Worm (Caenorhabditis elegans) whole organism, early embryonic: Measurements from ENCODE around the gene cup-15.

Experiments
- B0310.2 ChIP-seq: sonication (generic microtip); optimal IDR thresholded peaks from 2 replicates; lab custom pipeline; 2016; ENCODE audit warnings: mild to moderate bottlenecking, missing genetic modification characterization, missing compliant biosample characterization
- F13C5.2 ChIP-seq: sonication (generic microtip); optimal IDR thresholded peaks from 2 replicates; lab custom pipeline; 2017; ENCODE audit warnings: mild to moderate bottlenecking, missing genetic modification characterization, inconsistent platforms, missing compliant biosample characterization
- aly-1 ChIP-seq: sonication (generic microtip); optimal IDR thresholded peaks from 2 replicates; lab custom pipeline; 2016; ENCODE audit warnings: missing genetic modification characterization, missing compliant biosample characterization
- ama-1 ChIP-seq: fragments of 150-350 bp; optimal IDR thresholded peaks from 2 replicates; lab custom pipeline; 2014
- ceh-13 ChIP-seq: fragments of 200-800 bp; sonication (Bioruptor generic); optimal IDR thresholded peaks from 2 replicates; lab custom pipeline; 2018; ENCODE audit warnings: mild to moderate bottlenecking, missing genetic modification characterization, missing compliant biosample characterization
- ceh-36 ChIP-seq: sonication (generic microtip); optimal IDR thresholded peaks from 2 replicates; lab custom pipeline; 2016; ENCODE audit warnings: missing genetic modification characterization, inconsistent platforms, missing compliant biosample characterization
- ets-7 ChIP-seq: sonication (generic microtip); optimal IDR thresholded peaks from 2 replicates; lab custom pipeline; 2016; ENCODE audit warnings: missing genotype, missing genetic modification characterization, missing compliant biosample characterization
- flt-1 ChIP-seq: fragments of 200-800 bp; sonication (Bioruptor generic); IDR thresholded peaks from 2 replicates; pipeline ENCODE4 v1.3.6; 2022; ENCODE audit warnings: missing genetic modification characterization, missing compliant biosample characterization
- hmbx-1 ChIP-seq: sonication (generic microtip); optimal IDR thresholded peaks from 2 replicates; lab custom pipeline; 2016; ENCODE audit warnings: mild to moderate bottlenecking, missing genetic modification characterization, missing compliant biosample characterization
- hmg-4 ChIP-seq: fragments of 200-800 bp; sonication (Bioruptor generic); optimal IDR thresholded peaks from 2 replicates; lab custom pipeline; 2018; ENCODE audit warnings: mild to moderate bottlenecking, missing genetic modification characterization, missing compliant biosample characterization
- hnd-1 ChIP-seq: sonication (generic microtip); optimal IDR thresholded peaks from 2 replicates; lab custom pipeline; 2016; ENCODE audit warnings: missing genetic modification characterization, missing compliant biosample characterization
- pes-1 ChIP-seq: fragments of 200-800 bp; sonication (Bioruptor generic); IDR thresholded peaks from 2 replicates; pipeline ENCODE4 v1.3.6; 2022; ENCODE audit warnings: missing genetic modification reagents, missing genetic modification characterization, missing compliant biosample characterization
- scrt-1 ChIP-seq: fragments of 200-800 bp; sonication (Bioruptor generic); IDR thresholded peaks from 2 replicates; pipeline ENCODE4 v1.3.6; 2022; ENCODE audit warnings: missing genetic modification characterization, missing compliant biosample characterization
- sea-1 ChIP-seq: fragments of 200-800 bp; sonication (Bioruptor generic); conservative IDR thresholded peaks from 2 replicates; pipeline ENCODE4 v1.3.6; 2022; ENCODE audit warnings: missing genetic modification characterization, missing compliant biosample characterization
- tbx-11 ChIP-seq: fragments of 200-800 bp; sonication (Bioruptor generic); IDR thresholded peaks from 2 replicates; pipeline ENCODE4 v1.3.6; 2022; ENCODE audit warnings: missing genetic modification characterization, missing compliant biosample characterization
- tbx-37 ChIP-seq: fragments of 200-800 bp; sonication (Bioruptor generic); conservative IDR thresholded peaks from 2 replicates; pipeline ENCODE4 v1.3.6; 2022; ENCODE audit warnings: missing genetic modification reagents, missing genetic modification characterization, missing compliant biosample characterization
- tra-4 ChIP-seq: sonication (generic microtip); optimal IDR thresholded peaks from 2 replicates; lab custom pipeline; 2017; ENCODE audit warnings: missing genetic modification characterization, missing compliant biosample characterization

cup-15 gene

ce11 chrII:9311702-9312101 is 41.1 kb upstream of the cup-15 start:
- TF ChIP-seq scrt-1 (GFP tag; lab: Robert Waterston, UW) = no peak
- TF ChIP-seq hmg-4 (GFP tag; lab: Kevin White, UChicago) = no peak
- TF ChIP-seq tra-4 = no peak
- no peak for TF ChIP-seq ceh-36 (tag; lab: Kevin White, UChicago)
- no peak for TF ChIP-seq pes-1 (GFP tag; lab: Robert Waterston, UW)
- no peak for TF ChIP-seq ama-1 (lab: Kevin White, UChicago)
- TF ChIP-seq F13C5.2 (tag; lab: Kevin White, UChicago) = no peak
- no peak for TF ChIP-seq tbx-11 (GFP tag; lab: Robert Waterston, UW)
- no peak for TF ChIP-seq hmbx-1 (tag; lab: Kevin White, UChicago)
- TF ChIP-seq tbx-37 = no peak
- no peak for TF ChIP-seq sea-1 (GFP tag; lab: Robert Waterston, UW)
- no peak for TF ChIP-seq flt-1
- no peak for TF ChIP-seq aly-1 (tag; lab: Kevin White, UChicago)
- no peak for TF ChIP-seq B0310.2 (tag; lab: Kevin White, UChicago)
- no peak for TF ChIP-seq ets-7 (tag; lab: Kevin White, UChicago)

- TF ChIP-seq sea-1 (GFP tag; lab: Robert Waterston, UW) = no peak
- TF ChIP-seq ets-7 (tag; lab: Kevin White, UChicago) = no peak
- no peak for TF ChIP-seq flt-1
- no peak for TF ChIP-seq pes-1 (GFP tag; lab: Robert Waterston, UW)
- no peak for TF ChIP-seq ceh-13 (GFP tag; lab: Kevin White, UChicago)
- no peak for TF ChIP-seq hmg-4 (GFP tag; lab: Kevin White, UChicago)
- TF ChIP-seq tbx-37 = no peak
- no peak for TF ChIP-seq scrt-1 (GFP tag; lab: Robert Waterston, UW)
These were observed 39.5 kb upstream of the cup-15 start for ce11 chrII:9313335-9313734.

ce11 chrII:9314733-9315132 is 38.1 kb upstream of the cup-15 start:
- TF ChIP-seq aly-1 (tag; lab: Kevin White, UChicago) = no peak
- no peak for TF ChIP-seq ama-1 (lab: Kevin White, UChicago)

- no peak for TF ChIP-seq tra-4
- no peak for TF ChIP-seq hnd-1 (tag; lab: Kevin White, UChicago)
- TF ChIP-seq scrt-1 (GFP tag; lab: Robert Waterston, UW) = no peak
- no peak for TF ChIP-seq pes-1 (GFP tag; lab: Robert Waterston, UW)
- no peak for TF ChIP-seq hmg-4 (GFP tag; lab: Kevin White, UChicago)
- no peak for TF ChIP-seq tbx-37
- no peak for TF ChIP-seq ets-7 (tag; lab: Kevin White, UChicago)
- TF ChIP-seq F13C5.2 (tag; lab: Kevin White, UChicago) = no peak
- TF ChIP-seq aly-1 (tag; lab: Kevin White, UChicago) = no peak
- no peak for TF ChIP-seq ama-1 (lab: Kevin White, UChicago)
- TF ChIP-seq sea-1 (GFP tag; lab: Robert Waterston, UW) = no peak
- no peak for TF ChIP-seq hmbx-1 (tag; lab: Kevin White, UChicago)
- no peak for TF ChIP-seq B0310.2 (tag; lab: Kevin White, UChicago)
- no peak for TF ChIP-seq ceh-13 (GFP tag; lab: Kevin White, UChicago)
- no peak for TF ChIP-seq ceh-36 (tag; lab: Kevin White, UChicago)
- no peak for TF ChIP-seq tbx-11 (GFP tag; lab: Robert Waterston, UW)
These were observed 37.1 kb upstream of the cup-15 start for ce11 chrII:9315692-9316091.

- no peak for TF ChIP-seq ama-1 (lab: Kevin White, UChicago)
- TF ChIP-seq hmg-4 (GFP tag; lab: Kevin White, UChicago) = peak; percentile 25
- no peak for TF ChIP-seq hnd-1 (tag; lab: Kevin White, UChicago)
These were observed 36.0 kb upstream of the cup-15 start for ce11 chrII:9316801-9317200.

ce11 chrII:9319058-9319915 is 33.5 kb upstream of the cup-15 start, which contains the start of the genes csa-1 and wdfy-2:
csa-1 (minus strand) TSS chrII:9319726.
wdfy-2 (plus strand) TSS chrII:9319865.
- no peak for TF ChIP-seq B0310.2 (tag; lab: Kevin White, UChicago)
- no peak for TF ChIP-seq tbx-37
- TF ChIP-seq hnd-1 (tag; lab: Kevin White, UChicago) = no peak
- TF ChIP-seq tra-4 = no peak
- TF ChIP-seq ceh-13 (GFP tag; lab: Kevin White, UChicago) = no peak
- no peak for TF ChIP-seq flt-1
- no peak for TF ChIP-seq ama-1 (lab: Kevin White, UChicago)
- no peak for TF ChIP-seq ets-7 (tag; lab: Kevin White, UChicago)
- no peak for TF ChIP-seq scrt-1 (GFP tag; lab: Robert Waterston, UW)
- TF ChIP-seq hmbx-1 (tag; lab: Kevin White, UChicago) = no peak
- TF ChIP-seq pes-1 (GFP tag; lab: Robert Waterston, UW) = no peak
- TF ChIP-seq hmg-4 (GFP tag; lab: Kevin White, UChicago) = no peak
- no peak for TF ChIP-seq F13C5.2 (tag; lab: Kevin White, UChicago)
- TF ChIP-seq aly-1 (tag; lab: Kevin White, UChicago) = no peak
- TF ChIP-seq tbx-11 (GFP tag; lab: Robert Waterston, UW) = no peak
- no peak for TF ChIP-seq ceh-36 (tag; lab: Kevin White, UChicago)

- no peak for TF ChIP-seq B0310.2 (tag; lab: Kevin White, UChicago)
- TF ChIP-seq F13C5.2 (tag; lab: Kevin White, UChicago) = peak; percentile 2
These were observed 29.9 kb upstream of the cup-15 start, which contains the start of gene rab-39 for ce11 chrII:9322870-9323349. rab-39 (minus strand) TSS chrII:9322920.
